Worm (Caenorhabditis elegans) whole organism, late embryonic: ENCODE data around the gene sre-9.

ENCODE experiments used
- F13H6.1 ChIP-seq: sonication (generic microtip); optimal IDR thresholded peaks from 2 replicates; lab custom pipeline; 2016; ENCODE audit warnings: missing genetic modification characterization, missing compliant biosample characterization
- K09A11.1 ChIP-seq: sonication (generic microtip); optimal IDR thresholded peaks from 2 replicates; lab custom pipeline; 2017; ENCODE audit warnings: antibody characterized with exemption, mild to moderate bottlenecking, missing genetic modification characterization, missing compliant biosample characterization; ENCODE audit not compliant: insufficient read depth
- T23F11.4 ChIP-seq: fragments of 200-800 bp; sonication (Bioruptor generic); optimal IDR thresholded peaks from 2 replicates; lab custom pipeline; 2018; ENCODE audit warnings: mild to moderate bottlenecking, missing genetic modification characterization, missing compliant biosample characterization
- ahr-1 ChIP-seq: sonication (generic microtip); optimal IDR thresholded peaks from 2 replicates; lab custom pipeline; 2016; ENCODE audit warnings: missing genetic modification characterization, missing compliant biosample characterization
- ama-1 ChIP-seq: fragments of 150-350 bp; optimal IDR thresholded peaks from 2 replicates; lab custom pipeline; 2014
- ceh-19 ChIP-seq: fragments of 200-800 bp; sonication (Bioruptor generic); optimal IDR thresholded peaks from 2 replicates; lab custom pipeline; 2018; ENCODE audit warnings: mild to moderate bottlenecking, missing genetic modification characterization, missing compliant biosample characterization
- ceh-22 ChIP-seq: sonication (generic microtip); optimal IDR thresholded peaks from 2 replicates; lab custom pipeline; 2017; ENCODE audit warnings: missing biosample characterization, missing genetic modification characterization
- ceh-24 ChIP-seq: sonication (generic microtip); optimal IDR thresholded peaks from 2 replicates; lab custom pipeline; 2016; ENCODE audit warnings: mild to moderate bottlenecking, missing genetic modification characterization, missing compliant biosample characterization
- ceh-31 ChIP-seq: sonication (generic microtip); optimal IDR thresholded peaks from 2 replicates; lab custom pipeline; 2016; ENCODE audit warnings: missing genetic modification characterization, missing compliant biosample characterization
- ceh-34 ChIP-seq: sonication (generic microtip); optimal IDR thresholded peaks from 2 replicates; lab custom pipeline; 2016; ENCODE audit warnings: mild to moderate bottlenecking, missing genetic modification characterization, missing compliant biosample characterization
- ceh-45 ChIP-seq: fragments of 200-800 bp; sonication (Bioruptor generic); IDR thresholded peaks from 2 replicates; pipeline ENCODE4 v1.3.6; 2022; ENCODE audit warnings: missing genetic modification reagents, missing genetic modification characterization, missing compliant biosample characterization
- ceh-6 ChIP-seq: fragments of 200-800 bp; sonication (Bioruptor generic); optimal IDR thresholded peaks from 2 replicates; lab custom pipeline; 2018; ENCODE audit warnings: mild to moderate bottlenecking, missing genetic modification characterization, missing compliant biosample characterization
- dve-1 ChIP-seq: sonication (generic microtip); optimal IDR thresholded peaks from 2 replicates; lab custom pipeline; 2017; ENCODE audit warnings: antibody characterized with exemption, mild to moderate bottlenecking, missing genetic modification characterization, missing compliant biosample characterization
- elt-4 ChIP-seq: sonication (generic microtip); optimal IDR thresholded peaks from 2 replicates; lab custom pipeline; 2016; ENCODE audit warnings: missing genetic modification characterization, missing compliant biosample characterization
- ets-4 ChIP-seq: sonication (generic microtip); optimal IDR thresholded peaks from 2 replicates; lab custom pipeline; 2016; ENCODE audit warnings: missing genetic modification characterization, missing compliant biosample characterization
- eyg-1 ChIP-seq: sonication (generic microtip); optimal IDR thresholded peaks from 2 replicates; lab custom pipeline; 2016; ENCODE audit warnings: missing genotype, missing genetic modification characterization, missing compliant biosample characterization
- fax-1 ChIP-seq: sonication (generic microtip); optimal IDR thresholded peaks from 2 replicates; lab custom pipeline; 2016; ENCODE audit warnings: missing genotype, missing genetic modification characterization, missing compliant biosample characterization
- hlh-30 ChIP-seq: sonication (generic microtip); optimal IDR thresholded peaks from 2 replicates; lab custom pipeline; 2017; ENCODE audit warnings: antibody characterized with exemption, missing genetic modification characterization, missing compliant biosample characterization; ENCODE audit not compliant: insufficient read depth
- madf-2 ChIP-seq: sonication (generic microtip); optimal IDR thresholded peaks from 2 replicates; lab custom pipeline; 2017; ENCODE audit warnings: missing genetic modification characterization, missing compliant biosample characterization
- nhr-11 ChIP-seq: fragments of 150-350 bp; optimal IDR thresholded peaks from 2 replicates; lab custom pipeline; 2014; ENCODE audit warnings: missing biosample characterization, missing genetic modification characterization
- odd-2 ChIP-seq: sonication (generic microtip); optimal IDR thresholded peaks from 2 replicates; lab custom pipeline; 2017; ENCODE audit warnings: antibody characterized with exemption, mild to moderate bottlenecking, missing genetic modification characterization, missing compliant biosample characterization
- pat-9 ChIP-seq: fragments of 200-800 bp; sonication (Bioruptor generic); optimal IDR thresholded peaks from 2 replicates; lab custom pipeline; 2018; ENCODE audit warnings: mild to moderate bottlenecking, missing genetic modification characterization, moderate library complexity, missing compliant biosample characterization
- pax-1 ChIP-seq: fragments of 150-350 bp; optimal IDR thresholded peaks from 2 replicates; lab custom pipeline; 2014; ENCODE audit warnings: missing biosample characterization, missing genetic modification characterization
- pha-2 ChIP-seq: sonication (generic microtip); optimal IDR thresholded peaks from 2 replicates; lab custom pipeline; 2017; ENCODE audit warnings: mild to moderate bottlenecking, missing genetic modification characterization, missing compliant biosample characterization
- pros-1 ChIP-seq: fragments of 150-350 bp; optimal IDR thresholded peaks from 2 replicates; lab custom pipeline; 2014; ENCODE audit warnings: missing biosample characterization, missing genetic modification reagents, missing genetic modification characterization
- ref-2 ChIP-seq: sonication (generic microtip); optimal IDR thresholded peaks from 2 replicates; lab custom pipeline; 2016; ENCODE audit warnings: missing genetic modification characterization, missing compliant biosample characterization
- rnt-1 ChIP-seq: sonication (generic microtip); optimal IDR thresholded peaks from 2 replicates; lab custom pipeline; 2016; ENCODE audit warnings: missing genetic modification characterization, missing compliant biosample characterization
- sdc-2 ChIP-seq: sonication (generic microtip); optimal IDR thresholded peaks from 2 replicates; lab custom pipeline; 2016; ENCODE audit warnings: missing genotype, missing genetic modification characterization, missing compliant biosample characterization
- sox-2 ChIP-seq: fragments of 200-800 bp; sonication (Bioruptor generic); IDR thresholded peaks from 2 replicates; pipeline ENCODE4 v1.3.6; 2022; ENCODE audit warnings: missing genetic modification reagents, missing genetic modification characterization, missing compliant biosample characterization
- sox-4 ChIP-seq: sonication (generic microtip); optimal IDR thresholded peaks from 2 replicates; lab custom pipeline; 2017; ENCODE audit warnings: mild to moderate bottlenecking, missing genetic modification characterization, inconsistent platforms, missing compliant biosample characterization
- syd-9 ChIP-seq: sonication (generic microtip); optimal IDR thresholded peaks from 2 replicates; lab custom pipeline; 2016; ENCODE audit warnings: mild to moderate bottlenecking, missing genetic modification characterization, moderate library complexity, missing compliant biosample characterization
- tbx-2 ChIP-seq: sonication (generic microtip); optimal IDR thresholded peaks from 2 replicates; lab custom pipeline; 2016; ENCODE audit warnings: missing genetic modification characterization, missing compliant biosample characterization
- tbx-7 ChIP-seq: sonication (generic microtip); optimal IDR thresholded peaks from 2 replicates; lab custom pipeline; 2016; ENCODE audit warnings: missing genotype, missing genetic modification characterization, missing compliant biosample characterization
- ttx-3 ChIP-seq: sonication (generic microtip); optimal IDR thresholded peaks from 2 replicates; lab custom pipeline; 2016; ENCODE audit warnings: missing genetic modification reagents, missing genetic modification characterization, missing compliant biosample characterization
- unc-3 ChIP-seq, 2 experiments: fragments of 200-800 bp in 1 of 2; sonication (Bioruptor generic) in 1 of 2; sonication (generic microtip) in 1 of 2; conservative IDR thresholded peaks in 1 of 2; optimal IDR thresholded peaks in 1 of 2; 2 replicates each; pipeline versions ENCODE4 v1.3.6 to Lab custom; 2016 to 2022; ENCODE audit warnings: missing compliant biosample characterization in 2 of 2, missing genetic modification characterization in 2 of 2, missing genetic modification reagents in 1 of 2
- unc-55 ChIP-seq: sonication (generic microtip); optimal IDR thresholded peaks from 2 replicates; lab custom pipeline; 2017; ENCODE audit warnings: missing biosample characterization, missing genetic modification reagents, missing genetic modification characterization
- zip-5 ChIP-seq: sonication (generic microtip); optimal IDR thresholded peaks from 2 replicates; lab custom pipeline; 2016; ENCODE audit warnings: missing genetic modification characterization, missing compliant biosample characterization
- ztf-16 ChIP-seq: sonication (generic microtip); optimal IDR thresholded peaks from 2 replicates; lab custom pipeline; 2017; ENCODE audit warnings: missing genetic modification characterization, missing compliant biosample characterization

The sre-9 gene

DNA sequence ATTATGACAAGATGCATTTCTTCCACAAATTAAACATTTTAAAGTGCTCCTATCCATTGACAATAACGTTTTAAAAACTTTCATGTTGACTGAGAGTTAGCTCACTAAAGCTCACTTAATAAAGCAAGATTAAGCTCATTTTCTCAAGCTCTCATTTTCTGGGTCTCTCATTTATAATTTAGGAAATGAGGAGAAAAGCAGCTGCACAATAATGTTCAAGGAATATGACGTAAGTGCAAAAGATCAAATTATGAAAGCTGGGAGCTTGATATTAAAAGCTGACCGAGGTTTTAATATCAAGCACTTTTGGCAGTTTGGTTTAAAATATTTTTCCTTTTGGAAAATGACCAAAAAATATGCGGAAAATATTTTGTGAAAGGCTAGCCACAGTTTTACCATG is 37.0 kb upstream of the sre-9 start, which contains the start of gene nhr-188:
TSS of gene nhr-188 (minus strand) at position 84 of the 400 bp plus-strand sequence.
- TF ChIP-seq zip-5 (tag; lab: Kevin White, UChicago) (no peak), T23F11.4 (GFP tag; lab: Kevin White, UChicago) (no peak), ceh-31 (no peak), pax-1 (tag; lab: Kevin White, UChicago) (no peak), K09A11.1 (tag; lab: Kevin White, UChicago) (no peak), ztf-16 (no peak), nhr-11 (tag; lab: Kevin White, UChicago) (no peak), ets-4 (tag; lab: Kevin White, UChicago) (no peak), unc-3 (GFP tag; conservative IDR thresholded peaks at IDR 0.05; lab: Robert Waterston, UW) (no peak), unc-3 (tag; optimal IDR thresholded peaks at IDR 0.05; lab: Kevin White, UChicago) (no peak), dve-1 (tag; lab: Kevin White, UChicago) (no peak), sox-4 (no peak), ceh-6 (GFP tag; lab: Kevin White, UChicago) (no peak), odd-2 (no peak), tbx-2 (tag; lab: Kevin White, UChicago) (no peak), ceh-19 (GFP tag; lab: Kevin White, UChicago) (no peak), ahr-1 (tag; lab: Kevin White, UChicago) (no peak), eyg-1 (no peak), sdc-2 (no peak)

ce11 chrV:3860123-3860522 is 34.6 kb upstream of the sre-9 start, which contains the start of gene nhr-189:
TSS of gene nhr-189 (minus strand) at chrV:3860243.
- TF ChIP-seq ceh-34 (tag; lab: Kevin White, UChicago) (no peak), fax-1 (tag; lab: Kevin White, UChicago) (no peak), pros-1 (no peak), ceh-19 (GFP tag; lab: Kevin White, UChicago) (no peak), nhr-11 (tag; lab: Kevin White, UChicago) (no peak), ceh-24 (no peak), ttx-3 (tag; lab: Kevin White, UChicago) (no peak), odd-2 (no peak), syd-9 (no peak)

DNA sequence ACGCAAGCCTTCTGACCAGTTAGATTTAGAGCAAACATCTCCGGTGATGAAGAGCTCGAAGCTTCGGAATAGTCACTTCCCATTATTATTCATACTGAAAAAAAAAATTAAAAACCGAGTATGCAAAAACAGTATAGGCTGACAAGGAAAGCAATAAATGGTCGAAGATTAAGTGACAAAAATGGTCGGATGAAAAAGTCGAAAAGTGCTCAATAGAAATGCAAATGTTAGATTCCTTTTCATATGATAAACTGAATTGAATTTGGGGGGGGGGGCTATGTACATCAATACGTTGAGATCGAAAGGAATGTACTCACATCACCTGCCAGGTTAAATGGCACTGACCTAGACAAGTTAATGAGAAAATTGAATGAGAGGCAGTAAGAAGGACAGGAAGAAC is 31.9 kb upstream of the sre-9 start, which contains the start of gene nhr-187:
TSS of gene nhr-187 (minus strand) at position 101 of the 400 bp plus-strand sequence.
- TF ChIP-seq sox-2 (GFP tag; lab: Robert Waterston, UW) (no peak), unc-3 (GFP tag; conservative IDR thresholded peaks at IDR 0.05; lab: Robert Waterston, UW) (no peak), unc-3 (tag; optimal IDR thresholded peaks at IDR 0.05; lab: Kevin White, UChicago) (no peak), ama-1 (lab: Kevin White, UChicago) (no peak), ahr-1 (tag; lab: Kevin White, UChicago) (no peak), hlh-30 (tag; lab: Kevin White, UChicago) (no peak)

DNA sequence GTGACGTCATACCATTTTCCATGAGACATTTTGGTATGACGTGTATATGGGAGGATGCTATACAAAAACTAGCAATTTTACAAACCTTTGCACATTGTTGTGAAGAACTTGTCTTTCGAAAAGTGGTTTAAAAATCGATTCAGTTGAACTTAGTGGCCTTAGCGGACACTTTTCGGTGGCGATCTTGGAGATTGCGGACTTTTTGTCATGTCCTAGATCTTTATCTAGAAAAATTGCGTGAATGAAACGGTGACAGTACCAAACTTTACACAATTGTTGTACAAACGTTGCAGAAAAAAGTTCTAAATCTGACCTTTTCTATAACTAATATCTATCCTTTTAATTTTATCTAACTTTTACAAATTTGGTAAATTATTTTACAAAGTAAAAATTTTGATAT is 29.5 kb upstream of the sre-9 start:
- TF ChIP-seq ceh-45 (GFP tag; lab: Robert Waterston, UW) (no peak), syd-9 (no peak), ceh-24 (no peak), ceh-34 (tag; lab: Kevin White, UChicago) (no peak), dve-1 (tag; lab: Kevin White, UChicago) (no peak), tbx-7 (tag; lab: Kevin White, UChicago) (no peak), odd-2 (no peak), unc-55 (GFP tag; lab: Kevin White, UChicago) (no peak), ahr-1 (tag; lab: Kevin White, UChicago) (no peak), ref-2 (tag; lab: Kevin White, UChicago) (no peak), madf-2 (tag; lab: Kevin White, UChicago) (no peak), rnt-1 (tag; lab: Kevin White, UChicago) (no peak), ceh-22 (no peak), fax-1 (tag; lab: Kevin White, UChicago) (no peak), pha-2 (no peak), ama-1 (lab: Kevin White, UChicago) (no peak), F13H6.1 (no peak), tbx-2 (tag; lab: Kevin White, UChicago) (no peak), elt-4 (no peak), pat-9 (tag; lab: Kevin White, UChicago) (no peak)
